Worm (Caenorhabditis elegans): ENCODE measurements around the gene H03A11.2.

H03A11.2 gene

ce11 chrX:15279301-15279700 lies 48.9 kb upstream of the H03A11.2 start (continued):
- TF ChIP-seq Y116A8C.19 (tag; optimal IDR thresholded peaks at IDR 0.05; ENCODE audit: borderline replicate concordance) = no peak
- TF ChIP-seq sup-37 (GFP tag; optimal IDR thresholded peaks at IDR 0.05) = no peak
- no peak for TF ChIP-seq rnt-1 (tag; optimal IDR thresholded peaks at IDR 0.05)
- TF ChIP-seq C16A3.4 (tag; optimal IDR thresholded peaks at IDR 0.05) = no peak
- no peak for TF ChIP-seq sox-4 (tag; optimal IDR thresholded peaks at IDR 0.05)
- TF ChIP-seq efl-1 (optimal IDR thresholded peaks at IDR 0.05) = peak in 1 of 2 experiments; percentile 33
- peak in 1 of 2 experiments; percentile 90 for TF ChIP-seq efl-1 (GFP tag; optimal IDR thresholded peaks at IDR 0.05 in 1 of 2)
- peak; percentile 60 for TF ChIP-seq nhr-85 (tag)
- TF ChIP-seq nhr-71 (tag; optimal IDR thresholded peaks at IDR 0.05) = no peak
- TF ChIP-seq nhr-237 (tag; optimal IDR thresholded peaks at IDR 0.05) = no peak
- no peak for TF ChIP-seq lin-39 (tag; optimal IDR thresholded peaks at IDR 0.05)
- no peak for TF ChIP-seq dpl-1 (GFP tag; optimal IDR thresholded peaks at IDR 0.05)
- peak; percentile 48 for TF ChIP-seq nhr-77 (tag; optimal IDR thresholded peaks at IDR 0.05)
- TF ChIP-seq nhr-28 (tag; optimal IDR thresholded peaks at IDR 0.05) = no peak
- no peak for TF ChIP-seq xbp-1 (tag; optimal IDR thresholded peaks at IDR 0.05)
- no peak for TF ChIP-seq lir-3 (tag; optimal IDR thresholded peaks at IDR 0.05; ENCODE audit: poor library complexity)
- no peak for TF ChIP-seq aha-1 (tag; optimal IDR thresholded peaks at IDR 0.05)
- no peak for TF ChIP-seq hpl-2 (GFP tag; optimal IDR thresholded peaks at IDR 0.05)
- TF ChIP-seq tlp-1 (tag; optimal IDR thresholded peaks at IDR 0.05) = no peak
- TF ChIP-seq mab-9 (GFP tag; IDR thresholded peaks at IDR 0.05) = no peak
- TF ChIP-seq ceh-8 (GFP tag; optimal IDR thresholded peaks at IDR 0.05) = no peak
- TF ChIP-seq nhr-76 (tag; optimal IDR thresholded peaks at IDR 0.05) = no peak
- TF ChIP-seq egl-13 (tag; optimal IDR thresholded peaks at IDR 0.05) = no peak
- TF ChIP-seq pax-3 (tag; optimal IDR thresholded peaks at IDR 0.05) = no peak
- TF ChIP-seq irx-1 (tag; optimal IDR thresholded peaks at IDR 0.05) = no peak
- no peak for TF ChIP-seq ceh-90 (tag; optimal IDR thresholded peaks at IDR 0.05)
- TF ChIP-seq nhr-19 (GFP tag; conservative IDR thresholded peaks at IDR 0.05) = 0 out of 2 replicates have a peak, but pooled peaks have one; percentile 4
- TF ChIP-seq egl-27 (tag; optimal IDR thresholded peaks at IDR 0.05) = peak in 1 of 2 experiments; percentile 20
- no peak for TF ChIP-seq fkh-10 (GFP tag; optimal IDR thresholded peaks at IDR 0.05)
- no peak for TF ChIP-seq mdl-1 (tag; optimal IDR thresholded peaks at IDR 0.05)
- TF ChIP-seq zip-4 (GFP tag; optimal IDR thresholded peaks at IDR 0.05) = peak; percentile 37
- no peak for TF ChIP-seq fos-1 (tag; optimal IDR thresholded peaks at IDR 0.05)
- TF ChIP-seq ces-1 (GFP tag; optimal IDR thresholded peaks at IDR 0.05) = no peak
- TF ChIP-seq ceh-82 (tag; optimal IDR thresholded peaks at IDR 0.05) = peak in 1 of 3 experiments; percentile 18
- no peak for TF ChIP-seq alr-1 (tag; optimal IDR thresholded peaks at IDR 0.05; ENCODE audit: borderline replicate concordance)

- TF ChIP-seq alr-1 (tag; optimal IDR thresholded peaks at IDR 0.05; ENCODE audit: borderline replicate concordance) (no peak), skn-1 (tag; optimal IDR thresholded peaks at IDR 0.05) (no peak), rnt-1 (tag; optimal IDR thresholded peaks at IDR 0.05) (peak; percentile 3), pqm-1 (tag; optimal IDR thresholded peaks at IDR 0.05) (no peak), F16B12.6 (tag; optimal IDR thresholded peaks at IDR 0.05) (no peak), nhr-11 (tag; optimal IDR thresholded peaks at IDR 0.05) (no peak), unc-86 (tag; optimal IDR thresholded peaks at IDR 0.05) (no peak), nhr-19 (GFP tag; conservative IDR thresholded peaks at IDR 0.05) (no peak), nhr-77 (tag; optimal IDR thresholded peaks at IDR 0.05) (no peak), nhr-20 (tag; optimal IDR thresholded peaks at IDR 0.05) (no peak), snpc-4 (tag; optimal IDR thresholded peaks at IDR 0.05) (peak; percentile 88)
Observed at ce11 chrX:15278593-15278992, 48.1 kb upstream of the H03A11.2 start.

All from whole organism, L1 larva.